Fruit fly (Drosophila melanogaster) Kc167 (cell line): ENCODE data around the gene Dci.

Experiments used
- h ChIP-seq: fragments of >200 bp; optimal IDR thresholded peaks from 3 replicates; lab custom pipeline; 2018; ENCODE audit warnings: missing external identifiers
- insv ChIP-seq: fragments of >200 bp; optimal IDR thresholded peaks from 3 replicates; lab custom pipeline; 2018; ENCODE audit warnings: missing external identifiers
- psq ChIP-seq: fragments of >200 bp; optimal IDR thresholded peaks from 2 replicates; lab custom pipeline; 2017; ENCODE audit warnings: missing external identifiers

DNA sequence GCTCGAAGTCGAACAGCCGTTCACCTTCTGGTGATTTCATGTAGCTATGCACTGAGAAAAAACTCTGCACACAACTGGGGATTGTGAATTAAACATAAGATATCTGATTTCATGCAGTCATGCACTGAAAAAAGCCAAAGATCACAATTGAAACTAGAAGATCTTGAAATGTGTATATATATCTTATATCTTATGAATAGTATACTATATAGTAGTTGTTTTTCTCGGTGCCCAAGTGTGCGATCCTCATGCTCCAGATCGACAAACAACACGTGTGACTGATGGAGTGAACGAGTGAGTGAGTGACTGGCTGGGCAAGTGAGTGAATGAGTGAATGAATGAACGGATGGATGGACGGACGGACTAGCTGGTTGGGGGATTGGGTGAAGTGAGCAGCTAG, 29.2 kb upstream of the Dci start:
- TF ChIP-seq h (lab: Kevin White, UChicago) (no peak), psq (lab: Kevin White, UChicago) (no peak), insv (no peak)
